Fruit fly (Drosophila melanogaster) whole organism: ENCODE measurements around the gene CG1077.
A peak's percentile ranks its signal among the peaks of the same experiment; 100 is the strongest.

Experiments used
- CG8478 ChIP-seq: fragments of >200 bp; optimal IDR thresholded peaks from 2 replicates; lab custom pipeline; 2018; ENCODE audit warnings: inconsistent platforms
- Dll ChIP-seq: fragments of >200 bp; optimal IDR thresholded peaks from 2 replicates; lab custom pipeline; 2017
- EcR ChIP-seq, 2 experiments: fragments of >200 bp; optimal IDR thresholded peaks; 2 replicates each; lab custom pipeline; 2017; ENCODE audit warnings: missing biosample characterization in 2 of 2, missing genetic modification characterization in 2 of 2, missing genetic modification reagents in 2 of 2
- pan ChIP-seq: fragments of >200 bp; optimal IDR thresholded peaks from 2 replicates; lab custom pipeline; 2017
- psq ChIP-seq: fragments of >200 bp; optimal IDR thresholded peaks from 2 replicates; lab custom pipeline; 2017
- usp ChIP-seq: fragments of >200 bp; optimal IDR thresholded peaks from 2 replicates; lab custom pipeline; 2017; ENCODE audit warnings: missing biosample characterization, missing genetic modification characterization, mixed read lengths

The CG1077 gene

DNA sequence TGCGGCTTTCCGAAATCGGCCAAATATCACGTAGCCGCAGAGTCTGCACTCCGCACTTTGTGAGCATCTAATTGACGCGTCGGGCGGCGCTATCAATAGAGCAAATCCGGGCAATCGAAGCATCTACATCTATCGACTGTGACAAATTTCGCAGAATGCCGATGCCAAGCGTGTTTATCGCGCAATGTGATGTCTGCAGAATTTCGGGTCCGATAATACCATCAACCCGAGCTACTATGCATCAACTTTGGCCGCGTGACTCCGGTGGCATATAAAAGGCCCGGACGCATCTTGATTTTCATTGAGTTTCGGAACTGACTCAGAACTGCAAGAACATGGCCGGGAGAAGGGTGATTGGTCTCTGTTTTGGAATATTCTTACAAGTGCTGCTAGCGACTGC is at the start of gene CG1077:
TSS of gene CG1077 (plus strand) at position 301 of the 400 bp plus-strand sequence.
- no peak for TF ChIP-seq psq (lab: Kevin White, UChicago)
- TF ChIP-seq EcR (GFP tag; optimal IDR thresholded peaks at IDR 0.05; lab: Kevin White, UChicago) = no peak
- no peak for TF ChIP-seq CG8478
- no peak for TF ChIP-seq Dll (lab: Kevin White, UChicago)
- no peak for TF ChIP-seq usp (GFP tag; lab: Kevin White, UChicago)
- TF ChIP-seq pan (lab: Kevin White, UChicago) = no peak

DNA sequence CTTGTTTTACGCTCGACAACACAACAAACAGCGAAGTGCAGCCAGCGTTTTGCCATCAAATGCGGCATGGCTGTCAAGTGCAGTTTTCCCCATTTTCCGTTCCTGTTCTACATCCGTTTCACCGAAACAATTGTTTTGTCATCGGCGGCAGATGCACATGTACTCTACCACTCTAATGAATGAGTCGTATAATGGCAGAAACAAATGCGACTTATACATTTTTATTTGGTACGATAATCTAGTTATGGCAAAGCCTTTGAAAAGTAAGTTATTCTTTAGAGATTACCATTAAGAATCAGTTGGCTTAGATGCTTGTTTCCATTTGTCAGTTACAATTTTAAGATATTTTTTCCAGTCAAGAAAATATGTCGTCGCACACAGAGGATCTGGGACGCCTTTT is 45.0 kb upstream of the CG1077 start, which contains the start of gene Vha14-2:
TSS of gene Vha14-2 (plus strand) at position 301 of the 400 bp plus-strand sequence.
- TF ChIP-seq Dll (lab: Kevin White, UChicago) (no peak), usp (GFP tag; lab: Kevin White, UChicago) (no peak), psq (lab: Kevin White, UChicago) (no peak), pan (lab: Kevin White, UChicago) (no peak), EcR (GFP tag; optimal IDR thresholded peaks at IDR 0.05; lab: Kevin White, UChicago) (no peak)

DNA sequence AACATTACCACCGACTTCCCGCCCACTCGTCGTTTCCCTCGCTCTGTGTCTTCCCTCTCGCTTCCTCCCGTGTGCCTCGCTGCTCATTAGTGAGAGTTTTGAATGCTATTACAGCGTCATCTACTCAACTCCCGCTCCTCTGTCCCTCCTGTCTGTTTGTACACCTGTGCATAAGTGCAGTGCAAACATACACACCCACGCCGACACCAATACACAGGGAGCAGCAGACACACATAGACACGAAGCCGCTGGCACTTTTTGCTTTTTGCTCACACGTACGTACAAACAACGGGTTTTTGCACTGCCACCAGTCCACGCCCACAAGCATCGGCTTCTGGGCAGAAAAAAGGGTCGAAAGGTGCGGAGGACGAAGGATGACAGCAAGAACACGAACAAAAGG is 25.5 kb upstream of the CG1077 start:
- no peak for TF ChIP-seq CG8478

dm6 chr3R:6149130-6149529 is 18.2 kb upstream of the CG1077 start:
- TF ChIP-seq Dll (lab: Kevin White, UChicago) (no peak), usp (GFP tag; lab: Kevin White, UChicago) (no peak), psq (lab: Kevin White, UChicago) (no peak), EcR (GFP tag; optimal IDR thresholded peaks at IDR 0.05; lab: Kevin White, UChicago) (no peak), pan (lab: Kevin White, UChicago) (no peak), CG8478 (no peak)

dm6 chr3R:6149593-6149992 is 17.7 kb upstream of the CG1077 start:
- TF ChIP-seq EcR (GFP tag; optimal IDR thresholded peaks at IDR 0.05; lab: Kevin White, UChicago) = no peak
- no peak for TF ChIP-seq Dll (lab: Kevin White, UChicago)
- no peak for TF ChIP-seq psq (lab: Kevin White, UChicago)
- no peak for TF ChIP-seq usp (GFP tag; lab: Kevin White, UChicago)
- TF ChIP-seq CG8478 = no peak
- TF ChIP-seq pan (lab: Kevin White, UChicago) = no peak

- no peak for TF ChIP-seq Dll (lab: Kevin White, UChicago)
- no peak for TF ChIP-seq EcR (GFP tag; optimal IDR thresholded peaks at IDR 0.05; lab: Kevin White, UChicago)
- TF ChIP-seq usp (GFP tag; lab: Kevin White, UChicago) = no peak
- no peak for TF ChIP-seq CG8478
- TF ChIP-seq pan (lab: Kevin White, UChicago) = no peak
- TF ChIP-seq psq (lab: Kevin White, UChicago) = no peak
Observed at dm6 chr3R:6153574-6153973, 13.7 kb upstream of the CG1077 start.

- TF ChIP-seq psq (lab: Kevin White, UChicago) = no peak
- no peak for TF ChIP-seq usp (GFP tag; lab: Kevin White, UChicago)
- no peak for TF ChIP-seq pan (lab: Kevin White, UChicago)
- no peak for TF ChIP-seq Dll (lab: Kevin White, UChicago)
- TF ChIP-seq CG8478 = no peak
- no peak for TF ChIP-seq EcR (GFP tag; optimal IDR thresholded peaks at IDR 0.05; lab: Kevin White, UChicago)
Observed at dm6 chr3R:6154773-6155295, 12.4 kb upstream of the CG1077 start.

DNA sequence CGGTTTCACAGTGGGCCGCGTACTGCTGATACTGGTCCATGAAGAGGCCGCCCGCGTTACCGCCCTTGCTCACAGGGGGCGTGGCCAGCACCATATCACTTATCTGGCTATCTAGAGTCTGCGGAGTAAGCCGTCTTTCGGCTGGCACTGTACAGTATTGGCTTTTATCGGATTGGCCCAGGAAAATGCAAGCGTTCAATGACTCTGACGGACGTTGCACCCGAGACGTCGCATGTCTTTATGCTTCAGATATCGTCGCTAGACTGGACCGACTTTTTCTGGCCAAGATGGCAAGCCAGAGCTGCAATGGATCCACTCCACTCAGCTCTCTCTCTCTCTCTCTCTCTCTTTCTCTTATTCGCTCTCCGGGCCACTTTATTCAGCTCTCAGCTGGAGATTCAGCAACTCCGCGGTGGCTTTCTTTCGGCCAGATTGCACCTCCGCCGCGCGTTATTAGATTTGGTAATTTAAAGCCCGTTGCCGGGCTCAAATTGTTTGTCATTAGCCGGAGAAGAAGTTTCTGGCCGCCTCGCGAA is 10.3 kb upstream of the CG1077 start, which contains the start of gene CG31559:
TSS of gene CG31559 (minus strand) at position 273 of the 536 bp plus-strand sequence.
- TF ChIP-seq psq (lab: Kevin White, UChicago) (no peak), EcR (GFP tag; optimal IDR thresholded peaks at IDR 0.05; lab: Kevin White, UChicago) (peak in 1 of 2 experiments; percentile 61)

DNA sequence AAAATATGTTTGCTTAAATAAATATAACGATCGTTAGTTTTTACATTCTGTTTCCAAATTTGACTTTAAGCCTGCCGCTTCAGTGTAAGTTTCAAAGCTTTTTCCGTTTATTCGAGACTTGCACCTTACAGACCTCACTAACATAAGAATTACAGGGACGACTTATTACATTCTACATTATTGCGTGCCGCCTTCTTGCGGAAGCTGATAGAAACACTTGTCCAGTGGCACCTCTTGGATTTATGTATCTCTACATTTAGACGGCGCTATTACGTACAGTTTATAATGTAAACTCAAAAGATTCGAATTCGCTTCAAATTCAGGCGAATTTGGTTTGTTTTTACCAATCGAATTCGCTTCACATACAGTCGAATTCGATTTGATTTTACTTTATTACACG is 3.5 kb downstream of the CG1077 start:
- TF ChIP-seq EcR (GFP tag; optimal IDR thresholded peaks at IDR 0.05; lab: Kevin White, UChicago) (no peak), pan (lab: Kevin White, UChicago) (no peak), CG8478 (no peak), Dll (lab: Kevin White, UChicago) (no peak), usp (GFP tag; lab: Kevin White, UChicago) (no peak)

DNA sequence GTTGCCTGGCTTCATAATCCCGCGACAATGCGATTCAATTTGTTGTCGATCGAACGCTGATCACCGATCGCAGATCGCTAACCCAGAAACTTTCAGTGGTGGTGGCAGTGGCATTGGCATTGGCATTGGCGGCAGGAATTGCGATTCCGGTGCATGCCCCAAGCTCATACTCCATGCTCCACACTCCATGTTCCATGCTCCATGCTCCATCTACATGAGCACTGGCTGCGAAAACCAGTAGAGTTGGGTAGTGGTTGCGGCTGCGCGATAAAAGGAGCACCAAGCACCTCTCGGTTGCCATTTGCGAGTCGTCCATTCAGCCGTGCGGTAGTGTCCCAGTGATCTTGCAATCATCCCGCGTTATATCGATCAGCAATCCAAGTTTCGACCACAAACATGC is 6.0 kb downstream of the CG1077 start, which contains the start of gene Osi1:
TSS of gene Osi1 (plus strand) at position 301 of the 400 bp plus-strand sequence.
- TF ChIP-seq pan (lab: Kevin White, UChicago) (no peak), usp (GFP tag; lab: Kevin White, UChicago) (no peak), CG8478 (no peak), psq (lab: Kevin White, UChicago) (no peak), Dll (lab: Kevin White, UChicago) (no peak), EcR (GFP tag; optimal IDR thresholded peaks at IDR 0.05; lab: Kevin White, UChicago) (no peak)

DNA sequence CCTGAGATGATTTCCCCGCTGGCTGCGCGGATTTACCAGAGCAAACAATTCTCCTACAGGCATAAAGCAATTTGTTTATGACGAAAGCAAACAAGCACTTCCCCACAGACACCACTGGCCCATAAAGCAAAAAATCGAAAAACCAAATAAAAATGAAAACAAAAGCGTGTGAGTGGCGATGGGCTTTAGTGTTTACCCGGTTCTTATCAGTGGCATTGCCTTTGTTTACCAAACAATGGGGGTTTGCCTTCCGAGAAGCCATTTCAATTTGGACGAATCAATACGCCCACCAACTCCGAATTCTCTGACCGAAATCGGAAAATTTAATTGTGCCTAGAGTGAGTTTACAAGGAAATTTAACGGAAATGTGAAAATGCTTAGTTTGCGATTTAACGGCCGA is 15.2 kb downstream of the CG1077 start:
- no peak for TF ChIP-seq CG8478
- no peak for TF ChIP-seq pan (lab: Kevin White, UChicago)
- TF ChIP-seq Dll (lab: Kevin White, UChicago) = no peak

- no peak for TF ChIP-seq pan (lab: Kevin White, UChicago)
- no peak for TF ChIP-seq EcR (GFP tag; optimal IDR thresholded peaks at IDR 0.05; lab: Kevin White, UChicago)
- no peak for TF ChIP-seq Dll (lab: Kevin White, UChicago)
- TF ChIP-seq psq (lab: Kevin White, UChicago) = no peak
- no peak for TF ChIP-seq CG8478
- TF ChIP-seq usp (GFP tag; lab: Kevin White, UChicago) = no peak
Observed at dm6 chr3R:6187015-6187414, 19.7 kb downstream of the CG1077 start, which contains the start of gene NPFR. Gene NPFR, plus strand, starts transcription at chr3R:6187315.
